Worm (Caenorhabditis elegans) whole organism, young adult: ENCODE measurements around the gene flp-7.

Source experiments
- ceh-40 ChIP-seq: fragments of 200-800 bp; sonication (Bioruptor generic); IDR thresholded peaks from 2 replicates; pipeline ENCODE4 v1.3.6; 2022; ENCODE audit warnings: missing genetic modification characterization, missing compliant biosample characterization
- chd-7 ChIP-seq: sonication (generic microtip); optimal IDR thresholded peaks from 2 replicates; lab custom pipeline; 2016; ENCODE audit warnings: mild to moderate bottlenecking, missing genetic modification characterization, moderate library complexity, missing compliant biosample characterization
- ekl-4 ChIP-seq: fragments of 200-800 bp; sonication (Bioruptor generic); IDR thresholded peaks from 2 replicates; pipeline ENCODE4 v1.3.6; 2022; ENCODE audit warnings: missing genetic modification reagents, missing genetic modification characterization, missing compliant biosample characterization
- lin-54 ChIP-seq: fragments of 200-800 bp; sonication (Bioruptor generic); optimal IDR thresholded peaks from 2 replicates; lab custom pipeline; 2018; ENCODE audit warnings: mild to moderate bottlenecking, missing genetic modification characterization, missing compliant biosample characterization
- mxl-1 ChIP-seq: sonication (generic microtip); optimal IDR thresholded peaks from 2 replicates; lab custom pipeline; 2016; ENCODE audit warnings: missing genetic modification characterization, missing compliant biosample characterization
- nfya-1 ChIP-seq: sonication (generic microtip); optimal IDR thresholded peaks from 2 replicates; lab custom pipeline; 2017; ENCODE audit warnings: antibody characterized with exemption, missing compliant biosample characterization, missing genetic modification characterization, borderline replicate concordance; ENCODE audit not compliant: insufficient read depth
- snpc-4 ChIP-seq, 5 experiments: fragments of 150-350 bp in 1 of 5; sonication (generic microtip) in 4 of 5; optimal IDR thresholded peaks; 2 replicates each; lab custom pipeline; 2014 to 2018; ENCODE audit warnings: missing genetic modification characterization in 5 of 5, missing biosample characterization in 3 of 5, antibody characterized with exemption in 2 of 5, mild to moderate bottlenecking in 2 of 5, missing compliant biosample characterization in 2 of 5, missing genotype in 2 of 5, moderate library complexity in 2 of 5, missing genetic modification reagents in 1 of 5
- unc-62 ChIP-seq: fragments of 150-350 bp; optimal IDR thresholded peaks from 2 replicates; lab custom pipeline; 2014; ENCODE audit warnings: missing biosample characterization, missing genetic modification reagents, missing genetic modification characterization

DNA sequence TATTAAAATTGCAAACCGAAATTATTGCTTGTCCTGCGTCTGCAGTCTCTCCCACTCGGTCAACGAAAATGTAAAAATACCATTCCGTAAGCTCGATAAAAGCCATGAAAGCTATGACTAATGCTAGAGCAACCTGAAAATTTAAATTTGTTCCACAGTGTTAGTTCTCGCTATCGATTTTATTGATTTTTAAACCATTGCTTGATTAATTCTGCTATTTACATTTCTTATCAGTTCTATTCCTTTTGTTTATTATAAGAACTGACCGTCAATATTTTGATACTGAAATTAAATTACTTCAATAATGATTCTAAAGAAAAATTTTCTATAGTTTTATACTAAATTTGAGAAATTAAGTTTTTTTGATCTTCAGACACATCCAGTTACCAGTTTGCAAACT, 46.5 kb upstream of the flp-7 start:
- TF ChIP-seq ceh-40 (GFP tag; lab: Robert Waterston, UW) (no peak), unc-62 (GFP tag; lab: Kevin White, UChicago) (no peak), snpc-4 (GFP tag; optimal IDR thresholded peaks at IDR 0.05; lab: Kevin White, UChicago) (no peak), snpc-4 (tag; optimal IDR thresholded peaks at IDR 0.05; lab: Kevin White, UChicago) (no peak), ekl-4 (GFP tag; lab: Robert Waterston, UW) (no peak), chd-7 (tag; lab: Kevin White, UChicago) (no peak), mxl-1 (no peak), nfya-1 (tag; lab: Kevin White, UChicago) (no peak), lin-54 (GFP tag; lab: Kevin White, UChicago) (no peak)
